Fruit fly (Drosophila melanogaster) whole organism, pupa: ENCODE data around the gene Fancl.
A peak's percentile ranks its signal among the peaks of the same experiment; 100 is the strongest.

Source experiments
- CG10348 ChIP-seq: fragments of 200-800 bp; sonication (Bioruptor generic); IDR thresholded peaks from 2 replicates; pipeline ENCODE4 v1.3.6; 2022; ENCODE audit warnings: missing biosample characterization, missing genetic modification characterization
- CG12605 ChIP-seq: fragments of 200-800 bp; sonication (Bioruptor generic); IDR thresholded peaks from 2 replicates; pipeline ENCODE4 v1.3.6; 2022; ENCODE audit warnings: missing biosample characterization, missing genetic modification characterization
- CG13204 ChIP-seq: fragments of 200-800 bp; sonication (Bioruptor generic); optimal IDR thresholded peaks from 2 replicates; lab custom pipeline; 2018; ENCODE audit warnings: missing biosample characterization, mild to moderate bottlenecking, missing genetic modification characterization, moderate library complexity
- CG14655 ChIP-seq: fragments of 200-800 bp; sonication (Bioruptor generic); optimal IDR thresholded peaks from 3 replicates; lab custom pipeline; 2017; ENCODE audit warnings: mild to moderate bottlenecking, missing biosample characterization, missing genetic modification reagents, missing genetic modification characterization
- CG15710 ChIP-seq: fragments of 200-800 bp; sonication (Bioruptor generic); optimal IDR thresholded peaks from 2 replicates; lab custom pipeline; 2018; ENCODE audit warnings: missing biosample characterization, mild to moderate bottlenecking, missing genetic modification characterization, moderate library complexity
- CG17806 ChIP-seq: fragments of 200-800 bp; sonication (Bioruptor generic); optimal IDR thresholded peaks from 2 replicates; lab custom pipeline; 2018; ENCODE audit warnings: missing biosample characterization, mild to moderate bottlenecking, missing genetic modification characterization, moderate library complexity
- CG32121 ChIP-seq: fragments of 200-800 bp; sonication (Bioruptor generic); IDR thresholded peaks from 2 replicates; pipeline ENCODE4 v1.3.6; 2022; ENCODE audit warnings: missing biosample characterization, missing genetic modification characterization
- CG34367 ChIP-seq: fragments of 200-800 bp; sonication (Bioruptor generic); optimal IDR thresholded peaks from 2 replicates; lab custom pipeline; 2018; ENCODE audit warnings: missing biosample characterization, mild to moderate bottlenecking, missing genetic modification characterization
- CG4496 ChIP-seq: fragments of 200-800 bp; sonication (Bioruptor generic); IDR thresholded peaks from 3 replicates; pipeline ENCODE4 v1.3.6; 2022; ENCODE audit warnings: missing biosample characterization, missing genetic modification characterization
- CG8159 ChIP-seq: fragments of 200-800 bp; sonication (Bioruptor generic); optimal IDR thresholded peaks from 3 replicates; lab custom pipeline; 2018; ENCODE audit warnings: missing biosample characterization, mild to moderate bottlenecking, missing genetic modification characterization, moderate library complexity
- CG8301 ChIP-seq: fragments of 200-800 bp; sonication (Bioruptor generic); optimal IDR thresholded peaks from 2 replicates; lab custom pipeline; 2018; ENCODE audit warnings: missing biosample characterization, mild to moderate bottlenecking, missing genetic modification characterization
- CG9948 ChIP-seq: fragments of 200-800 bp; sonication (Bioruptor generic); optimal IDR thresholded peaks from 2 replicates; lab custom pipeline; 2018; ENCODE audit warnings: missing biosample characterization, mild to moderate bottlenecking, missing genetic modification characterization, moderate library complexity
- D1 ChIP-seq: fragments of 200-800 bp; sonication (Bioruptor generic); optimal IDR thresholded peaks from 2 replicates; lab custom pipeline; 2018; ENCODE audit warnings: missing biosample characterization, mild to moderate bottlenecking, missing genetic modification characterization, moderate library complexity
- EcR ChIP-seq: fragments of 200-800 bp; sonication (Bioruptor generic); optimal IDR thresholded peaks from 3 replicates; lab custom pipeline; 2019; ENCODE audit warnings: missing biosample characterization, missing genetic modification characterization, mild to moderate bottlenecking, moderate library complexity, missing genetic modification reagents
- Ets98B ChIP-seq: fragments of 200-800 bp; sonication (Bioruptor generic); IDR thresholded peaks from 2 replicates; pipeline ENCODE4 v1.3.6; 2022; ENCODE audit warnings: missing biosample characterization, missing genetic modification characterization
- Pif1A ChIP-seq: fragments of 200-800 bp; sonication (Bioruptor generic); optimal IDR thresholded peaks from 3 replicates; lab custom pipeline; 2016; ENCODE audit warnings: missing biosample characterization, missing genetic modification characterization
- Pif1B ChIP-seq: fragments of 200-800 bp; sonication (Bioruptor generic); optimal IDR thresholded peaks from 3 replicates; lab custom pipeline; 2016; ENCODE audit warnings: missing biosample characterization, missing genetic modification characterization
- Snoo ChIP-seq: fragments of 200-800 bp; sonication (Bioruptor generic); optimal IDR thresholded peaks from 3 replicates; lab custom pipeline; 2017; ENCODE audit warnings: missing biosample characterization, mild to moderate bottlenecking, missing genetic modification characterization, inconsistent platforms
- fd96Ca ChIP-seq: fragments of 200-800 bp; sonication (Bioruptor generic); IDR thresholded peaks from 3 replicates; pipeline ENCODE4 v1.3.6; 2022; ENCODE audit warnings: missing biosample characterization, missing genetic modification characterization
- gl ChIP-seq: fragments of 200-800 bp; sonication (Bioruptor generic); optimal IDR thresholded peaks from 2 replicates; lab custom pipeline; 2018; ENCODE audit warnings: missing biosample characterization, mild to moderate bottlenecking, missing genetic modification characterization
- rn ChIP-seq: fragments of 200-800 bp; sonication (Bioruptor generic); IDR thresholded peaks from 2 replicates; pipeline ENCODE4 v1.3.6; 2022; ENCODE audit warnings: missing biosample characterization, missing genetic modification characterization

Fancl gene

dm6 chr3R:10042664-10043372, 9.9 kb downstream of the Fancl start, which contains the start of the genes Mical and CG3909:
Gene Mical, minus strand, starts transcription at chr3R:10042895.
Gene CG3909, plus strand, starts transcription at chr3R:10043270.
- TF ChIP-seq CG13204: no peak
- TF ChIP-seq Pif1B: peak; percentile 55
- TF ChIP-seq CG4496 (GFP tag; lab: Robert Waterston, UW): peak; percentile 89
- TF ChIP-seq D1 (tag; lab: Kevin White, UChicago): peak; percentile 77
- peak; percentile 68 for TF ChIP-seq Snoo (tag; lab: Kevin White, UChicago)
- peak; percentile 83 for TF ChIP-seq Ets98B (GFP tag; lab: Robert Waterston, UW)
- peak; percentile 83 for TF ChIP-seq CG8159 (tag; lab: Kevin White, UChicago)
- no peak for TF ChIP-seq gl (tag; lab: Kevin White, UChicago)
- no peak for TF ChIP-seq CG14655
- TF ChIP-seq CG10348 (GFP tag; lab: Robert Waterston, UW): no peak
- TF ChIP-seq CG15710: peak; percentile 77
- peak; percentile 67 for TF ChIP-seq CG34367 (tag; lab: Kevin White, UChicago)
- no peak for TF ChIP-seq fd96Ca (GFP tag; lab: Robert Waterston, UW)
- TF ChIP-seq CG12605 (GFP tag; lab: Robert Waterston, UW): peak; percentile 86
- peak; percentile 78 for TF ChIP-seq CG9948
- TF ChIP-seq Pif1A: no peak
- peak; percentile 84 for TF ChIP-seq CG32121 (GFP tag; lab: Robert Waterston, UW)
- peak; percentile 4 for TF ChIP-seq EcR (GFP tag; lab: Kevin White, UChicago)
- peak; percentile 76 for TF ChIP-seq CG17806
- peak; percentile 61 for TF ChIP-seq CG8301 (tag; lab: Kevin White, UChicago)
- peak; percentile 76 for TF ChIP-seq rn (GFP tag; lab: Robert Waterston, UW)

dm6 chr3R:10042024-10042663, 10.5 kb downstream of the Fancl start:
- TF ChIP-seq CG4496 (GFP tag; lab: Robert Waterston, UW): no peak
- TF ChIP-seq, all 21 proteins: peak for 0

- TF ChIP-seq EcR (GFP tag; lab: Kevin White, UChicago): peak; percentile 95
- no peak for TF ChIP-seq CG9948
- TF ChIP-seq Pif1B: no peak
These were observed 12.2 kb downstream of the Fancl start for dm6 chr3R:10040505-10040904.

dm6 chr3R:10039188-10039587, 13.5 kb downstream of the Fancl start:
- peak; percentile 92 for TF ChIP-seq EcR (GFP tag; lab: Kevin White, UChicago)
- TF ChIP-seq CG8301 (tag; lab: Kevin White, UChicago): no peak

dm6 chr3R:10035765-10036164, 16.9 kb downstream of the Fancl start:
- TF ChIP-seq CG12605 (GFP tag; lab: Robert Waterston, UW) (no peak), CG17806 (no peak), gl (tag; lab: Kevin White, UChicago) (no peak), CG8159 (tag; lab: Kevin White, UChicago) (no peak), CG32121 (GFP tag; lab: Robert Waterston, UW) (no peak), CG15710 (no peak), Ets98B (GFP tag; lab: Robert Waterston, UW) (no peak), CG34367 (tag; lab: Kevin White, UChicago) (no peak), CG9948 (no peak), rn (GFP tag; lab: Robert Waterston, UW) (no peak), CG8301 (tag; lab: Kevin White, UChicago) (no peak), D1 (tag; lab: Kevin White, UChicago) (no peak), CG10348 (GFP tag; lab: Robert Waterston, UW) (no peak)

- TF ChIP-seq CG14655: peak; percentile 11
- no peak for TF ChIP-seq fd96Ca (GFP tag; lab: Robert Waterston, UW)
- no peak for TF ChIP-seq CG9948
- TF ChIP-seq CG17806: no peak
- TF ChIP-seq Snoo (tag; lab: Kevin White, UChicago): no peak
- peak; percentile 82 for TF ChIP-seq EcR (GFP tag; lab: Kevin White, UChicago)
- TF ChIP-seq gl (tag; lab: Kevin White, UChicago): no peak
- peak; percentile 27; the same call in 1 of the 3 replicates for TF ChIP-seq CG4496 (GFP tag; lab: Robert Waterston, UW)
- TF ChIP-seq, all 21 proteins: peak for 3
These were observed 17.6 kb downstream of the Fancl start for dm6 chr3R:10034995-10035446.
